Fruit fly (Drosophila melanogaster): ENCODE measurements around the gene bbx.
A peak's percentile ranks its signal among the peaks of the same experiment; 100 is the strongest.

The bbx gene

dm6 chrX:21319202-21319772 lies 43.5 kb upstream of the bbx start, which contains the start of the genes SLIRP1 and anox (continued):
- TF ChIP-seq ken (GFP tag; IDR thresholded peaks at IDR 0.05): peak; percentile 65; the same call in 2 of the 3 replicates
- peak; percentile 93 for TF ChIP-seq grau (tag; optimal IDR thresholded peaks at IDR 0.05)
- TF ChIP-seq fu2 (GFP tag; optimal IDR thresholded peaks at IDR 0.05): peak; percentile 68
- TF ChIP-seq onecut (GFP tag; IDR thresholded peaks at IDR 0.05): peak; percentile 60
- TF ChIP-seq CG31441 (GFP tag; IDR thresholded peaks at IDR 0.05): peak; percentile 89
- TF ChIP-seq ftz-f1 (GFP tag; optimal IDR thresholded peaks at IDR 0.05): no peak
- no peak for TF ChIP-seq Lpt (GFP tag; optimal IDR thresholded peaks at IDR 0.05)
- TF ChIP-seq Drgx (GFP tag; IDR thresholded peaks at IDR 0.05): peak; percentile 66
- no peak for TF ChIP-seq Kr (GFP tag; optimal IDR thresholded peaks at IDR 0.05)
- TF ChIP-seq Trl (optimal IDR thresholded peaks at IDR 0.05): no peak
- peak; percentile 68 for TF ChIP-seq Trl (GFP tag; optimal IDR thresholded peaks at IDR 0.05)
- peak; percentile 34 for TF ChIP-seq CG8290 (GFP tag; optimal IDR thresholded peaks at IDR 0.05)
- TF ChIP-seq CG8290 (tag; optimal IDR thresholded peaks at IDR 0.05): peak; percentile 36 to 59
- TF ChIP-seq ranshi (GFP tag; IDR thresholded peaks at IDR 0.05): peak; percentile 80; the same call in 1 of the 2 replicates
- peak; percentile 79 for TF ChIP-seq Hand (GFP tag; optimal IDR thresholded peaks at IDR 0.05)
- peak; percentile 81 for TF ChIP-seq cwo (GFP tag; optimal IDR thresholded peaks at IDR 0.05)
- peak; percentile 50 for TF ChIP-seq gt (GFP tag; IDR thresholded peaks at IDR 0.05)
- TF ChIP-seq tgo (GFP tag; IDR thresholded peaks at IDR 0.05): peak; percentile 85
- TF ChIP-seq repo (GFP tag; optimal IDR thresholded peaks at IDR 0.05): peak; percentile 37
- TF ChIP-seq Rx (GFP tag; IDR thresholded peaks at IDR 0.05): peak; percentile 38; the same call in 1 of the 2 replicates
- TF ChIP-seq CG12071 (GFP tag; optimal IDR thresholded peaks at IDR 0.05): peak; percentile 60
- TF ChIP-seq CG11398 (GFP tag; optimal IDR thresholded peaks at IDR 0.05): peak; percentile 50
- TF ChIP-seq CG6689 (GFP tag; IDR thresholded peaks at IDR 0.05): peak; percentile 89
- peak; percentile 65 for TF ChIP-seq danr (GFP tag; IDR thresholded peaks at IDR 0.05)
- TF ChIP-seq en (GFP tag; optimal IDR thresholded peaks at IDR 0.05): peak; percentile 57
- TF ChIP-seq ewg (GFP tag; optimal IDR thresholded peaks at IDR 0.05): peak; percentile 75
- TF ChIP-seq CG17328 (GFP tag; IDR thresholded peaks at IDR 0.05): peak; percentile 64
- no peak for TF ChIP-seq fru (optimal IDR thresholded peaks at IDR 0.05)
- peak; percentile 72 for TF ChIP-seq CG6765 (GFP tag; optimal IDR thresholded peaks at IDR 0.05)
- TF ChIP-seq CG14441 (GFP tag; IDR thresholded peaks at IDR 0.05): peak; percentile 79
- peak; percentile 83 for TF ChIP-seq org-1 (GFP tag; optimal IDR thresholded peaks at IDR 0.05)
- TF ChIP-seq CG8281 (tag; optimal IDR thresholded peaks at IDR 0.05): peak; percentile 69
- no peak for TF ChIP-seq da (GFP tag; optimal IDR thresholded peaks at IDR 0.05)
- TF ChIP-seq CG5180 (GFP tag; optimal IDR thresholded peaks at IDR 0.05): peak; percentile 63
- peak; percentile 63 for TF ChIP-seq CG4854 (GFP tag; optimal IDR thresholded peaks at IDR 0.05)
- peak; percentile 80 for TF ChIP-seq CG18476 (GFP tag; optimal IDR thresholded peaks at IDR 0.05)
- TF ChIP-seq Sry-β (GFP tag; optimal IDR thresholded peaks at IDR 0.05): peak; percentile 14
- TF ChIP-seq CG3838 (GFP tag; optimal IDR thresholded peaks at IDR 0.05): peak; percentile 49
- no peak for TF ChIP-seq sima (GFP tag; optimal IDR thresholded peaks at IDR 0.05)
- peak; percentile 83 for TF ChIP-seq tin (GFP tag; optimal IDR thresholded peaks at IDR 0.05)
- TF ChIP-seq lilli (GFP tag; optimal IDR thresholded peaks at IDR 0.05): peak; percentile 90
- peak; percentile 56; the same call in 1 of the 3 replicates for TF ChIP-seq B-H1 (GFP tag; IDR thresholded peaks at IDR 0.05)
- TF ChIP-seq CG17385 (GFP tag; optimal IDR thresholded peaks at IDR 0.05): peak; percentile 79
- TF ChIP-seq D19B (GFP tag; optimal IDR thresholded peaks at IDR 0.05): peak; percentile 81
- TF ChIP-seq Adf1 (GFP tag; IDR thresholded peaks at IDR 0.05): peak; percentile 49
- peak; percentile 70 for TF ChIP-seq Spps (tag; optimal IDR thresholded peaks at IDR 0.05)
- no peak for TF ChIP-seq D (optimal IDR thresholded peaks at IDR 0.05)
- peak; percentile 85 for TF ChIP-seq D (GFP tag; optimal IDR thresholded peaks at IDR 0.05)
- TF ChIP-seq Doc2 (GFP tag; IDR thresholded peaks at IDR 0.05): no peak
- TF ChIP-seq CG15514 (GFP tag; optimal IDR thresholded peaks at IDR 0.05): peak; percentile 68
- TF ChIP-seq Hr39 (optimal IDR thresholded peaks at IDR 0.05): no peak
- TF ChIP-seq CG14014 (GFP tag; IDR thresholded peaks at IDR 0.05): peak; percentile 67
- TF ChIP-seq dimm (GFP tag; IDR thresholded peaks at IDR 0.05): peak; percentile 38; the same call in 1 of the 2 replicates

All from whole organism, embryonic.